Fruit fly (Drosophila melanogaster): Measurements from ENCODE around the gene CG10469.

The CG10469 gene

DNA sequence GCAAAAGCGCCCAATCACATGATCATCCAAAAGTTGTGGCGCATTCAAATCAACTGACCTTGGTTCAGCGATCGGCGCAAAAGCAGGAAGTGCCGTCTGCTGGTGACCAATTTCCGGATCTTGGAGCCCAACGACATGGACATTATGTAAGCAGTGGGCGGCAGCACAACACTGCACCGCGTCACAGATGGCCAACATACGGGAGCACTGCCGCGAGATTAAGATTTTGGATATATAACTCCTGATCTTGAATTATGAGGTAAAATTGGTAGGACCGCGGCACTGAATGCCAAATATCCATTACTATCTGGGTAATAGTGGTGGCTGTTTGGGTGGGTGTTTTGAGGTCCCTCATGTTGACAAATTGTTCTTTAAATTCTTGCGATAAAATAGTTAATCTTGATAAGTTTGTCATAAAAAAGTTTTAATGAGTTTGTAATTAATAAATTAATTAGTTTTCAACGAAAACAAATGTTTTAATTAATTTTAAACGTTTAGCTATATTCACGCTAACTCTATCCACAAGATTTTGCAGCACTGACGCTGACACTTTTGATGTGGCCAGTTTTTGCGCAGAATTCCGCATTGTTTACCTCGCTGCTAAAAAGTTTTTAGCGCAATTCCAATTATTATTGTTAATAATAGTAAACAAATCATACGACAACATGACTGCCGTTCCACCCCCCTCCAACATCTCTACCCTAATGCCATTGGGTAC lies 18.0 kb downstream of the CG10469 start, which contains the start of the genes CG13295 and CG6610 (continued):
- TF ChIP-seq Oaz (GFP tag; IDR thresholded peaks at IDR 0.05), result no peak
- peak; percentile 51 for TF ChIP-seq CG1233 (GFP tag; optimal IDR thresholded peaks at IDR 0.05)
- TF ChIP-seq otp (GFP tag; IDR thresholded peaks at IDR 0.05), result no peak
- TF ChIP-seq CG32532 (GFP tag; IDR thresholded peaks at IDR 0.05), result peak; percentile 65
- no peak for TF ChIP-seq CG14050 (GFP tag; IDR thresholded peaks at IDR 0.05)
- TF ChIP-seq grau (tag; optimal IDR thresholded peaks at IDR 0.05), result peak; percentile 73
- peak; percentile 40 for TF ChIP-seq scrt (GFP tag; optimal IDR thresholded peaks at IDR 0.05)
- TF ChIP-seq gsb (GFP tag; IDR thresholded peaks at IDR 0.05), result no peak
- TF ChIP-seq CG13624 (GFP tag; optimal IDR thresholded peaks at IDR 0.05), result peak; percentile 35
- no peak for TF ChIP-seq wor (GFP tag; IDR thresholded peaks at IDR 0.05)
- TF ChIP-seq sim (GFP tag; IDR thresholded peaks at IDR 0.05), result no peak
- peak; percentile 59 to 68 for TF ChIP-seq Hr51 (GFP tag; optimal IDR thresholded peaks at IDR 0.05)
- TF ChIP-seq ham (GFP tag; IDR thresholded peaks at IDR 0.05), result no peak
- peak; percentile 41; the same call in 1 of the 2 replicates for TF ChIP-seq sob (GFP tag; IDR thresholded peaks at IDR 0.05)
- TF ChIP-seq CG18476 (GFP tag; optimal IDR thresholded peaks at IDR 0.05), result no peak
- no peak for TF ChIP-seq bbx (GFP tag; IDR thresholded peaks at IDR 0.05; ENCODE audit: partially characterized antibody)
- TF ChIP-seq CG10543 (GFP tag; optimal IDR thresholded peaks at IDR 0.05), result peak; percentile 75
- no peak for TF ChIP-seq CG8478 (optimal IDR thresholded peaks at IDR 0.05)
- no peak for TF ChIP-seq sc (optimal IDR thresholded peaks at IDR 0.05)
- TF ChIP-seq sc (GFP tag; optimal IDR thresholded peaks at IDR 0.05), result peak; percentile 12
- TF ChIP-seq Usf (GFP tag; optimal IDR thresholded peaks at IDR 0.05), result peak; percentile 31
- no peak for TF ChIP-seq pita (GFP tag; optimal IDR thresholded peaks at IDR 0.05)
- no peak for TF ChIP-seq CG4820 (GFP tag; optimal IDR thresholded peaks at IDR 0.05)
- no peak for TF ChIP-seq CG14965 (GFP tag; optimal IDR thresholded peaks at IDR 0.05; ENCODE audit: borderline replicate concordance)
- TF ChIP-seq CG8089 (GFP tag; optimal IDR thresholded peaks at IDR 0.05), result no peak
- no peak for TF ChIP-seq Opbp (GFP tag; IDR thresholded peaks at IDR 0.05; ENCODE audit: partially characterized antibody)
- no peak for TF ChIP-seq so (GFP tag; IDR thresholded peaks at IDR 0.05)
- no peak for TF ChIP-seq CG15479 (GFP tag; optimal IDR thresholded peaks at IDR 0.05)
- TF ChIP-seq CHES-1-like (GFP tag; optimal IDR thresholded peaks at IDR 0.05), result peak; percentile 26
- peak; percentile 65 for TF ChIP-seq Xbp1 (GFP tag; optimal IDR thresholded peaks at IDR 0.05)
- no peak for TF ChIP-seq CG7963 (GFP tag; IDR thresholded peaks at IDR 0.05; ENCODE audit: partially characterized antibody)
- TF ChIP-seq Atf-2 (GFP tag; optimal IDR thresholded peaks at IDR 0.05), result no peak
- no peak for TF ChIP-seq Adf1 (GFP tag; IDR thresholded peaks at IDR 0.05)
- TF ChIP-seq CG17612 (GFP tag; IDR thresholded peaks at IDR 0.05), result no peak
- TF ChIP-seq CG12299 (tag; optimal IDR thresholded peaks at IDR 0.05), result peak; percentile 14
- peak; percentile 52 for TF ChIP-seq unpg (GFP tag; optimal IDR thresholded peaks at IDR 0.05)
- TF ChIP-seq kah (GFP tag; optimal IDR thresholded peaks at IDR 0.05), result peak; percentile 5
- TF ChIP-seq sug (tag; optimal IDR thresholded peaks at IDR 0.05), result peak; percentile 79
- TF ChIP-seq CG14667 (GFP tag; IDR thresholded peaks at IDR 0.05), result peak; percentile 46; the same call in 1 of the 2 replicates
- TF ChIP-seq az2 (GFP tag; optimal IDR thresholded peaks at IDR 0.05), result peak; percentile 27
- no peak for TF ChIP-seq CG10565 (GFP tag; optimal IDR thresholded peaks at IDR 0.05)
- no peak for TF ChIP-seq ato (GFP tag; IDR thresholded peaks at IDR 0.05; ENCODE audit: partially characterized antibody)
- TF ChIP-seq abd-A (tag; optimal IDR thresholded peaks at IDR 0.05), result no peak
- TF ChIP-seq CG2120 (GFP tag; optimal IDR thresholded peaks at IDR 0.05), result peak; percentile 76
- TF ChIP-seq pfk (GFP tag; optimal IDR thresholded peaks at IDR 0.05), result no peak
- no peak for TF ChIP-seq oc (tag; optimal IDR thresholded peaks at IDR 0.05)
- 0 out of 2 replicates have a peak, but pooled peaks have one; percentile 31 for TF ChIP-seq Bgb (GFP tag; IDR thresholded peaks at IDR 0.05; ENCODE audit: partially characterized antibody)
- TF ChIP-seq esg (GFP tag; conservative IDR thresholded peaks at IDR 0.05), result peak; percentile 28; the same call in 1 of the 2 replicates
- TF ChIP-seq CG4360 (GFP tag; IDR thresholded peaks at IDR 0.05), result no peak
- peak; percentile 58 for TF ChIP-seq stwl (tag; optimal IDR thresholded peaks at IDR 0.05)
